Fruit fly (Drosophila melanogaster) whole organism, embryonic: Measurements from ENCODE around the gene trr.
A peak's percentile ranks its signal among the peaks of the same experiment; 100 is the strongest.

Experiments
- Atf3 ChIP-seq: fragments of 200-800 bp; sonication (Bioruptor generic); optimal IDR thresholded peaks from 3 replicates; lab custom pipeline; 2016; ENCODE audit warnings: missing biosample characterization, missing genetic modification characterization
- Awh ChIP-seq: fragments of 200-800 bp; sonication (Bioruptor generic); IDR thresholded peaks from 2 replicates; pipeline ENCODE4, ENCODE4 v1.3.6; 2022; ENCODE audit warnings: missing biosample characterization, missing genetic modification characterization
- B-H1 ChIP-seq: fragments of 200-800 bp; sonication (Bioruptor generic); IDR thresholded peaks from 3 replicates; pipeline ENCODE4 v1.3.6; 2022; ENCODE audit warnings: missing biosample characterization, missing genetic modification characterization
- CG1024 ChIP-seq: fragments of 200-800 bp; sonication (Bioruptor generic); IDR thresholded peaks from 2 replicates; pipeline ENCODE4 v1.3.6; 2022; ENCODE audit warnings: missing biosample characterization, missing genetic modification characterization
- CG10565 ChIP-seq: fragments of 200-800 bp; sonication (Bioruptor generic); optimal IDR thresholded peaks from 3 replicates; lab custom pipeline; 2016; ENCODE audit warnings: missing biosample characterization, mild to moderate bottlenecking, missing genetic modification characterization
- CG11504 ChIP-seq: fragments of 200-800 bp; sonication (Bioruptor generic); optimal IDR thresholded peaks from 3 replicates; lab custom pipeline; 2019; ENCODE audit warnings: missing biosample characterization, mild to moderate bottlenecking, missing genetic modification characterization, moderate library complexity
- CG12155 ChIP-seq: fragments of 200-800 bp; sonication (Bioruptor generic); optimal IDR thresholded peaks from 3 replicates; lab custom pipeline; 2016; ENCODE audit warnings: missing biosample characterization, missing genetic modification characterization
- CG16863 ChIP-seq: fragments of 200-800 bp; sonication (Bioruptor generic); optimal IDR thresholded peaks from 3 replicates; lab custom pipeline; 2016; ENCODE audit warnings: missing biosample characterization, missing genetic modification characterization
- CG17612 ChIP-seq: fragments of 200-800 bp; sonication (Bioruptor generic); IDR thresholded peaks from 2 replicates; pipeline ENCODE4 v1.3.6; 2022; ENCODE audit warnings: missing biosample characterization, missing genetic modification characterization
- CG17912 ChIP-seq: fragments of 200-800 bp; sonication (Bioruptor generic); optimal IDR thresholded peaks from 2 replicates; lab custom pipeline; 2018; ENCODE audit warnings: missing biosample characterization, mild to moderate bottlenecking, missing genetic modification characterization
- CG3281 ChIP-seq: fragments of 200-800 bp; sonication (Bioruptor generic); optimal IDR thresholded peaks from 3 replicates; lab custom pipeline; 2017; ENCODE audit warnings: missing biosample characterization, mild to moderate bottlenecking, missing genetic modification characterization
- CG3407 ChIP-seq: fragments of 200-800 bp; sonication (Bioruptor generic); optimal IDR thresholded peaks from 2 replicates; lab custom pipeline; 2018; ENCODE audit warnings: missing biosample characterization, mild to moderate bottlenecking, missing genetic modification characterization
- CG7357 ChIP-seq: fragments of 200-800 bp; sonication (Bioruptor generic); IDR thresholded peaks from 3 replicates; pipeline ENCODE4 v1.3.6; 2022; ENCODE audit warnings: missing biosample characterization, missing genetic modification characterization
- CG7839 ChIP-seq: fragments of 200-800 bp; sonication (Bioruptor generic); optimal IDR thresholded peaks from 3 replicates; lab custom pipeline; 2018; ENCODE audit warnings: missing biosample characterization, mild to moderate bottlenecking, missing genetic modification characterization, moderate library complexity
- CG8388 ChIP-seq: fragments of 200-800 bp; sonication (Bioruptor generic); optimal IDR thresholded peaks from 2 replicates; lab custom pipeline; 2019; ENCODE audit warnings: missing biosample characterization, mild to moderate bottlenecking, missing genetic modification characterization, moderate library complexity
- CG9727 ChIP-seq: fragments of 200-800 bp; sonication (Bioruptor generic); optimal IDR thresholded peaks from 3 replicates; lab custom pipeline; 2017; ENCODE audit warnings: missing biosample characterization, mild to moderate bottlenecking, missing genetic modification characterization
- CG9797 ChIP-seq: fragments of 200-800 bp; sonication (Bioruptor generic); optimal IDR thresholded peaks from 3 replicates; lab custom pipeline; 2018; ENCODE audit warnings: missing biosample characterization, mild to moderate bottlenecking, missing genetic modification characterization
- CG9876 ChIP-seq: fragments of 200-800 bp; sonication (Bioruptor generic); optimal IDR thresholded peaks from 2 replicates; lab custom pipeline; 2016; ENCODE audit warnings: missing biosample characterization, missing genetic modification characterization
- D19A ChIP-seq: fragments of 200-800 bp; optimal IDR thresholded peaks from 3 replicates; lab custom pipeline; 2019; ENCODE audit warnings: missing biosample characterization, mild to moderate bottlenecking, missing genetic modification characterization, moderate library complexity
- Dref ChIP-seq: fragments of 200-800 bp; sonication (Bioruptor generic); IDR thresholded peaks from 2 replicates; pipeline ENCODE4 v1.3.6; 2022; ENCODE audit warnings: missing biosample characterization, missing genetic modification characterization
- Ets65A ChIP-seq: fragments of 200-800 bp; sonication (Bioruptor generic); peaks from one replicate; lab custom pipeline; 2016; ENCODE audit warnings: missing biosample characterization, missing genetic modification characterization
- Hmx ChIP-seq: fragments of 200-800 bp; sonication (Bioruptor generic); optimal IDR thresholded peaks from 2 replicates; lab custom pipeline; 2016; ENCODE audit warnings: missing biosample characterization, missing genetic modification characterization
- Hr39 ChIP-seq: fragments of >200 bp; optimal IDR thresholded peaks from 2 replicates; lab custom pipeline; 2017
- Hr51 ChIP-seq, 2 experiments: fragments of 200-800 bp; sonication (Bioruptor generic); optimal IDR thresholded peaks; 2 replicates in 1 of 2; 3 replicates in 1 of 2; lab custom pipeline; 2016 to 2018; ENCODE audit warnings: missing biosample characterization in 2 of 2, missing genetic modification characterization in 2 of 2, mild to moderate bottlenecking in 1 of 2, moderate library complexity in 1 of 2
- Hr78 ChIP-seq, 2 experiments: fragments of 200-800 bp in 1 of 2; fragments of >200 bp in 1 of 2; sonication (Bioruptor generic) in 1 of 2; optimal IDR thresholded peaks; 2 replicates each; lab custom pipeline; 2017 to 2019; ENCODE audit warnings: missing biosample characterization in 2 of 2, missing genetic modification characterization in 2 of 2, mild to moderate bottlenecking in 1 of 2, moderate library complexity in 1 of 2
- MBD-R2 ChIP-seq: fragments of 200-800 bp; sonication (Bioruptor generic); IDR thresholded peaks from 2 replicates; pipeline ENCODE4 v1.3.6; 2022; ENCODE audit warnings: missing biosample characterization, missing genetic modification characterization
- MESR4 ChIP-seq: fragments of 200-800 bp; sonication (Bioruptor generic); optimal IDR thresholded peaks from 2 replicates; lab custom pipeline; 2018; ENCODE audit warnings: missing biosample characterization, mild to moderate bottlenecking, missing genetic modification characterization, moderate library complexity
- Myb ChIP-seq: fragments of 200-800 bp; sonication (Bioruptor generic); optimal IDR thresholded peaks from 2 replicates; lab custom pipeline; 2016; ENCODE audit warnings: missing biosample characterization, missing genetic modification characterization
- NC2β ChIP-seq: fragments of 200-800 bp; sonication (Bioruptor generic); optimal IDR thresholded peaks from 2 replicates; lab custom pipeline; 2016; ENCODE audit warnings: missing biosample characterization, missing genetic modification characterization
- PHDP ChIP-seq: fragments of 200-800 bp; sonication (Bioruptor generic); optimal IDR thresholded peaks from 3 replicates; lab custom pipeline; 2018; ENCODE audit warnings: missing biosample characterization, mild to moderate bottlenecking, missing genetic modification characterization, moderate library complexity
- abd-A ChIP-seq: fragments of 200-800 bp; sonication (Bioruptor generic); optimal IDR thresholded peaks from 3 replicates; lab custom pipeline; 2019; ENCODE audit warnings: missing biosample characterization, mild to moderate bottlenecking, missing genetic modification characterization, moderate library complexity
- bcd ChIP-seq: fragments of 200-800 bp; sonication (Bioruptor generic); optimal IDR thresholded peaks from 2 replicates; lab custom pipeline; 2017; ENCODE audit warnings: missing biosample characterization, mild to moderate bottlenecking, missing genetic modification characterization
- croc ChIP-seq: fragments of 200-800 bp; sonication (Bioruptor generic); conservative IDR thresholded peaks from 3 replicates; pipeline ENCODE4 v1.3.6; 2022; ENCODE audit warnings: missing biosample characterization, missing genetic modification characterization
- dmrt11E ChIP-seq: fragments of 200-800 bp; sonication (Bioruptor generic); optimal IDR thresholded peaks from 3 replicates; lab custom pipeline; 2018; ENCODE audit warnings: missing biosample characterization, mild to moderate bottlenecking, missing genetic modification characterization, moderate library complexity
- ewg ChIP-seq: fragments of 200-800 bp; sonication (Bioruptor generic); optimal IDR thresholded peaks from 3 replicates; lab custom pipeline; 2017; ENCODE audit warnings: mild to moderate bottlenecking, missing biosample characterization, missing genetic modification reagents, missing genetic modification characterization
- ftz-f1 ChIP-seq: fragments of 200-800 bp; sonication (Bioruptor generic); optimal IDR thresholded peaks from 2 replicates; lab custom pipeline; 2016; ENCODE audit warnings: missing biosample characterization, missing genetic modification characterization
- h ChIP-seq: fragments of >200 bp; optimal IDR thresholded peaks from 2 replicates; lab custom pipeline; 2017
- hth ChIP-seq: fragments of >200 bp; optimal IDR thresholded peaks from 2 replicates; lab custom pipeline; 2017; ENCODE audit warnings: inconsistent platforms
- lab ChIP-seq: fragments of 200-800 bp; sonication (Bioruptor generic); optimal IDR thresholded peaks from 3 replicates; lab custom pipeline; 2017; ENCODE audit warnings: missing biosample characterization, missing genetic modification characterization, mild to moderate bottlenecking, moderate library complexity, missing genetic modification reagents
- lilli ChIP-seq: fragments of 200-800 bp; sonication (Bioruptor generic); optimal IDR thresholded peaks from 3 replicates; lab custom pipeline; 2016; ENCODE audit warnings: missing biosample characterization, missing genetic modification characterization
- maf-S ChIP-seq: fragments of 200-800 bp; sonication (Bioruptor generic); optimal IDR thresholded peaks from 2 replicates; lab custom pipeline; 2016; ENCODE audit warnings: missing biosample characterization, missing genetic modification characterization
- phol ChIP-seq: fragments of 200-800 bp; sonication (Bioruptor generic); optimal IDR thresholded peaks from 3 replicates; lab custom pipeline; 2018; ENCODE audit warnings: missing biosample characterization, mild to moderate bottlenecking, missing genetic modification characterization, moderate library complexity
- pzg ChIP-seq: fragments of 200-800 bp; sonication (Bioruptor generic); optimal IDR thresholded peaks from 3 replicates; lab custom pipeline; 2018; ENCODE audit warnings: missing biosample characterization, mild to moderate bottlenecking, missing genetic modification characterization, moderate library complexity
- ranshi ChIP-seq: fragments of 200-800 bp; sonication (Bioruptor generic); IDR thresholded peaks from 2 replicates; pipeline ENCODE4 v1.3.6; 2022; ENCODE audit warnings: missing biosample characterization, missing genetic modification characterization
- row ChIP-seq: fragments of 200-800 bp; sonication (Bioruptor generic); IDR thresholded peaks from 3 replicates; pipeline ENCODE4 v1.3.6; 2022; ENCODE audit warnings: missing biosample characterization, missing genetic modification characterization
- scrt ChIP-seq: fragments of 200-800 bp; sonication (Bioruptor generic); optimal IDR thresholded peaks from 2 replicates; lab custom pipeline; 2018; ENCODE audit warnings: missing biosample characterization, mild to moderate bottlenecking, missing genetic modification characterization, moderate library complexity
- sens ChIP-seq: fragments of 200-800 bp; sonication (Bioruptor generic); peaks from one replicate; lab custom pipeline; 2016; ENCODE audit warnings: missing biosample characterization, missing genetic modification characterization
- slp2 ChIP-seq: fragments of 200-800 bp; sonication (Bioruptor generic); optimal IDR thresholded peaks from 2 replicates; lab custom pipeline; 2016; ENCODE audit warnings: missing biosample characterization, missing genetic modification characterization
- wor ChIP-seq: fragments of 200-800 bp; sonication (Bioruptor generic); IDR thresholded peaks from 2 replicates; pipeline ENCODE4 v1.3.6; 2022; ENCODE audit warnings: missing biosample characterization, missing genetic modification characterization
- zen ChIP-seq: fragments of 200-800 bp; sonication (Bioruptor generic); optimal IDR thresholded peaks from 3 replicates; lab custom pipeline; 2018; ENCODE audit warnings: missing biosample characterization, mild to moderate bottlenecking, missing genetic modification characterization, moderate library complexity

The trr gene

DNA sequence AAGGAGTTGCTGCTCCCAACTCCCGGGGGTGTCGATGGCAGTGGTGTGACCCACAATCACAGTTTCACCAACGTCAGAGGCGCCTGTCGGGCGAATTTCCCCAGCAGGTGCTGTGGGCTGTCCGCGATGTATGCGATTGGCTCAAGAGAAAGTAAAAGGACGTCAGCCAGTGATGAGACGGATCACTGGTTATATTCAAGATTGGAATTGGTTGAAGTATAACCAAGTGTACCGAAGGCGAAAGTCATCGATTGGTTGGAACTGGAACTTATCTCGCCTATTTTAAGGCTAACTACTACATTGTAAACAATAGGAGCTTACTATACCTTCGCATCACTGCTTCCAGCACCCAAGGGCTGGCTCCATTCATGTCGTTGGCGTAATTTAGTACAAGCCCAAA is 13.3 kb upstream of the trr start, which contains the start of gene CG32801:
CG32801 (minus strand) TSS at position 101 of the 400 bp plus-strand sequence.
- TF ChIP-seq dmrt11E (tag; lab: Kevin White, UChicago) (no peak), Atf3 (GFP tag; lab: Kevin White, UChicago) (no peak), CG1024 (GFP tag; lab: Robert Waterston, UW) (no peak), CG9727 (GFP tag; lab: Kevin White, UChicago) (no peak), D19A (tag; lab: Kevin White, UChicago) (no peak), ftz-f1 (GFP tag; lab: Kevin White, UChicago) (no peak), CG9797 (GFP tag; lab: Kevin White, UChicago) (no peak), Hr51 (GFP tag; optimal IDR thresholded peaks at IDR 0.05; lab: Kevin White, UChicago) (no peak), CG9876 (GFP tag; lab: Kevin White, UChicago) (no peak), CG8388 (GFP tag; lab: Kevin White, UChicago) (no peak), CG16863 (GFP tag; lab: Kevin White, UChicago) (no peak), CG3407 (GFP tag; lab: Kevin White, UChicago) (no peak)

dm6 chrX:1901605-1902136 is 11.9 kb upstream of the trr start, which contains the start of gene Ldaf1:
Ldaf1 (minus strand) TSS chrX:1901911.
- no peak for TF ChIP-seq PHDP (tag; lab: Kevin White, UChicago)
- TF ChIP-seq croc (GFP tag; lab: Robert Waterston, UW): no peak
- peak; percentile 5 for TF ChIP-seq lilli (GFP tag; lab: Kevin White, UChicago)
- TF ChIP-seq Awh (GFP tag; lab: Robert Waterston, UW): no peak
- TF ChIP-seq slp2 (GFP tag; lab: Kevin White, UChicago): no peak
- peak; percentile 44; the same call in 1 of the 3 replicates for TF ChIP-seq row (GFP tag; lab: Robert Waterston, UW)
- TF ChIP-seq MBD-R2 (GFP tag; lab: Robert Waterston, UW): peak; percentile 65
- no peak for TF ChIP-seq bcd
- TF ChIP-seq B-H1 (GFP tag; lab: Robert Waterston, UW): no peak
- TF ChIP-seq CG12155 (GFP tag; lab: Kevin White, UChicago): no peak
- no peak for TF ChIP-seq wor
- TF ChIP-seq hth (lab: Kevin White, UChicago): no peak
- TF ChIP-seq sens (GFP tag; lab: Kevin White, UChicago): peak; percentile 69
- TF ChIP-seq maf-S (GFP tag; lab: Kevin White, UChicago): no peak
- TF ChIP-seq CG9876 (GFP tag; lab: Kevin White, UChicago): no peak
- peak; percentile 48 for TF ChIP-seq Dref (GFP tag; lab: Robert Waterston, UW)
- TF ChIP-seq MESR4: peak; percentile 20
- no peak for TF ChIP-seq CG10565
- TF ChIP-seq CG7357 (GFP tag; lab: Robert Waterston, UW): no peak
- TF ChIP-seq CG11504 (tag; lab: Kevin White, UChicago): no peak
- no peak for TF ChIP-seq CG17612 (GFP tag; lab: Robert Waterston, UW)
- no peak for TF ChIP-seq ewg (GFP tag; lab: Kevin White, UChicago)
- peak; percentile 55 for TF ChIP-seq Myb (GFP tag; lab: Kevin White, UChicago)
- peak; percentile 6 for TF ChIP-seq zen (tag; lab: Kevin White, UChicago)
- TF ChIP-seq Ets65A (GFP tag; lab: Kevin White, UChicago): no peak
- TF ChIP-seq h: no peak
- TF ChIP-seq phol (tag; lab: Kevin White, UChicago): peak; percentile 5
- TF ChIP-seq Hr39 (lab: Kevin White, UChicago): no peak
- TF ChIP-seq abd-A (tag; lab: Kevin White, UChicago): no peak
- no peak for TF ChIP-seq CG17912 (GFP tag; lab: Kevin White, UChicago)
- TF ChIP-seq Atf3 (GFP tag; lab: Kevin White, UChicago): no peak
- no peak for TF ChIP-seq Hmx (GFP tag; lab: Kevin White, UChicago)
- TF ChIP-seq CG7839: no peak
- TF ChIP-seq lab (GFP tag; lab: Kevin White, UChicago): no peak
- TF ChIP-seq CG3281 (GFP tag; lab: Kevin White, UChicago): peak; percentile 20
- no peak for TF ChIP-seq NC2β (GFP tag; lab: Kevin White, UChicago)
- peak; percentile 36 for TF ChIP-seq scrt (GFP tag; lab: Kevin White, UChicago)
- TF ChIP-seq pzg (GFP tag; lab: Kevin White, UChicago): peak; percentile 33
- TF ChIP-seq ranshi: no peak
- peak in 1 of 2 experiments; percentile 55 for TF ChIP-seq Hr78 (GFP tag; optimal IDR thresholded peaks at IDR 0.05; lab: Kevin White, UChicago)
